Fruit fly (Drosophila melanogaster) whole organism, embryonic: ENCODE data around the gene Rdh.

Experiments
- Adf1 ChIP-seq: fragments of 200-800 bp; sonication (Bioruptor generic); IDR thresholded peaks from 2 replicates; pipeline ENCODE4 v1.3.6; 2022; ENCODE audit warnings: missing biosample characterization, missing genetic modification characterization
- Atf-2 ChIP-seq: fragments of 200-800 bp; sonication (Bioruptor generic); optimal IDR thresholded peaks from 2 replicates; lab custom pipeline; 2016; ENCODE audit warnings: missing biosample characterization, missing genetic modification characterization
- Atf3 ChIP-seq: fragments of 200-800 bp; sonication (Bioruptor generic); optimal IDR thresholded peaks from 3 replicates; lab custom pipeline; 2016; ENCODE audit warnings: missing biosample characterization, missing genetic modification characterization
- C15 ChIP-seq: fragments of 200-800 bp; sonication (Bioruptor generic); IDR thresholded peaks from 3 replicates; pipeline ENCODE4 v1.3.6; 2022; ENCODE audit warnings: missing biosample characterization, missing genetic modification characterization
- CG14441 ChIP-seq: fragments of 200-800 bp; sonication (Bioruptor generic); IDR thresholded peaks from 2 replicates; pipeline ENCODE4 v1.3.6; 2022; ENCODE audit warnings: missing biosample characterization, missing genetic modification characterization
- CG14860 ChIP-seq: fragments of 200-800 bp; sonication (Bioruptor generic); IDR thresholded peaks from 3 replicates; pipeline ENCODE4 v1.3.6; 2022; ENCODE audit warnings: missing biosample characterization, missing genetic modification characterization; ENCODE audit not compliant: partially characterized antibody
- CG15011 ChIP-seq: fragments of 200-800 bp; sonication (Bioruptor generic); optimal IDR thresholded peaks from 3 replicates; lab custom pipeline; 2018; ENCODE audit warnings: missing biosample characterization, mild to moderate bottlenecking, missing genetic modification characterization
- CG17359 ChIP-seq: fragments of 200-800 bp; sonication (Bioruptor generic); optimal IDR thresholded peaks from 3 replicates; lab custom pipeline; 2018; ENCODE audit warnings: missing biosample characterization, mild to moderate bottlenecking, missing genetic modification characterization, moderate library complexity
- CG17912 ChIP-seq: fragments of 200-800 bp; sonication (Bioruptor generic); optimal IDR thresholded peaks from 2 replicates; lab custom pipeline; 2018; ENCODE audit warnings: missing biosample characterization, mild to moderate bottlenecking, missing genetic modification characterization
- CG18619 ChIP-seq: fragments of 200-800 bp; sonication (Bioruptor generic); optimal IDR thresholded peaks from 3 replicates; lab custom pipeline; 2017; ENCODE audit warnings: missing biosample characterization, mild to moderate bottlenecking, missing genetic modification characterization
- CG2202 ChIP-seq: fragments of 200-800 bp; sonication (Bioruptor generic); optimal IDR thresholded peaks from 2 replicates; lab custom pipeline; 2018; ENCODE audit warnings: missing biosample characterization, mild to moderate bottlenecking, missing genetic modification characterization
- CG34422 ChIP-seq: fragments of 200-800 bp; sonication (Bioruptor generic); IDR thresholded peaks from 3 replicates; pipeline ENCODE4 v1.3.6; 2022; ENCODE audit warnings: missing biosample characterization, missing genetic modification characterization
- CG3726 ChIP-seq: fragments of 200-800 bp; sonication (Bioruptor generic); IDR thresholded peaks from 3 replicates; pipeline ENCODE4, ENCODE4 v1.3.6; 2022; ENCODE audit warnings: missing biosample characterization, missing genetic modification characterization
- CG4328 ChIP-seq: fragments of 200-800 bp; sonication (Bioruptor generic); optimal IDR thresholded peaks from 3 replicates; lab custom pipeline; 2017; ENCODE audit warnings: missing biosample characterization, missing genetic modification reagents, missing genetic modification characterization
- CG4730 ChIP-seq: fragments of 200-800 bp; sonication (Bioruptor generic); IDR thresholded peaks from 2 replicates; pipeline ENCODE4 v1.3.6; 2022; ENCODE audit warnings: missing biosample characterization, missing genetic modification characterization
- CG6765 ChIP-seq: fragments of 200-800 bp; sonication (Bioruptor generic); optimal IDR thresholded peaks from 3 replicates; lab custom pipeline; 2017; ENCODE audit warnings: missing biosample characterization, mild to moderate bottlenecking, missing genetic modification characterization
- CG7786 ChIP-seq: fragments of 200-800 bp; sonication (Bioruptor generic); optimal IDR thresholded peaks from 2 replicates; lab custom pipeline; 2016; ENCODE audit warnings: missing biosample characterization, missing genetic modification characterization
- CG8290 ChIP-seq, 3 experiments: fragments of 200-800 bp; sonication (Bioruptor generic); optimal IDR thresholded peaks; 2 replicates each; lab custom pipeline; 2016 to 2019; ENCODE audit warnings: missing biosample characterization in 3 of 3, missing genetic modification characterization in 3 of 3, mild to moderate bottlenecking in 2 of 3, moderate library complexity in 1 of 3
- CG9876 ChIP-seq: fragments of 200-800 bp; sonication (Bioruptor generic); optimal IDR thresholded peaks from 2 replicates; lab custom pipeline; 2016; ENCODE audit warnings: missing biosample characterization, missing genetic modification characterization
- Doc2 ChIP-seq: fragments of 200-800 bp; sonication (Bioruptor generic); IDR thresholded peaks from 2 replicates; pipeline ENCODE4 v1.3.6; 2022; ENCODE audit warnings: missing biosample characterization, missing genetic modification characterization
- E2f1 ChIP-seq: fragments of 200-800 bp; sonication (Bioruptor generic); IDR thresholded peaks from 2 replicates; pipeline ENCODE4 v1.3.6; 2022; ENCODE audit warnings: missing biosample characterization, missing genetic modification characterization
- E2f2 ChIP-seq: fragments of 200-800 bp; sonication (Bioruptor generic); IDR thresholded peaks from 2 replicates; pipeline ENCODE4 v1.3.6; 2022; ENCODE audit warnings: missing biosample characterization, missing genetic modification characterization
- Mes4 ChIP-seq: fragments of 200-800 bp; sonication (Bioruptor generic); optimal IDR thresholded peaks from 2 replicates; lab custom pipeline; 2016; ENCODE audit warnings: missing biosample characterization, missing genetic modification characterization
- Mrtf ChIP-seq: fragments of 200-800 bp; sonication (Bioruptor generic); IDR thresholded peaks from 3 replicates; pipeline ENCODE4 v1.3.6; 2022; ENCODE audit warnings: missing biosample characterization, missing genetic modification characterization
- Myb ChIP-seq: fragments of 200-800 bp; sonication (Bioruptor generic); optimal IDR thresholded peaks from 2 replicates; lab custom pipeline; 2016; ENCODE audit warnings: missing biosample characterization, missing genetic modification characterization
- Nf-YC ChIP-seq: fragments of 200-800 bp; optimal IDR thresholded peaks from 3 replicates; lab custom pipeline; 2019; ENCODE audit warnings: missing biosample characterization, mild to moderate bottlenecking, missing genetic modification characterization, moderate library complexity
- Optix ChIP-seq: fragments of 200-800 bp; sonication (Bioruptor generic); IDR thresholded peaks from 3 replicates; pipeline ENCODE4 v1.3.6; 2022; ENCODE audit warnings: missing biosample characterization, missing genetic modification characterization
- Poxn ChIP-seq: fragments of 200-800 bp; sonication (Bioruptor generic); IDR thresholded peaks from 2 replicates; pipeline ENCODE4 v1.3.6; 2022; ENCODE audit warnings: missing biosample characterization, missing genetic modification characterization
- Sin3A ChIP-seq: fragments of >200 bp; optimal IDR thresholded peaks from 2 replicates; lab custom pipeline; 2018
- Sox100B ChIP-seq: fragments of 200-800 bp; sonication (Bioruptor generic); optimal IDR thresholded peaks from 3 replicates; lab custom pipeline; 2018; ENCODE audit warnings: missing biosample characterization, mild to moderate bottlenecking, missing genetic modification characterization
- Sry-β ChIP-seq: fragments of 200-800 bp; sonication (Bioruptor generic); optimal IDR thresholded peaks from 2 replicates; lab custom pipeline; 2018; ENCODE audit warnings: missing biosample characterization, mild to moderate bottlenecking, missing genetic modification characterization, moderate library complexity
- Ssrp ChIP-seq: fragments of 200-800 bp; sonication (Bioruptor generic); optimal IDR thresholded peaks from 2 replicates; lab custom pipeline; 2018; ENCODE audit warnings: missing biosample characterization, mild to moderate bottlenecking, missing genetic modification characterization, moderate library complexity
- abd-A ChIP-seq: fragments of 200-800 bp; sonication (Bioruptor generic); optimal IDR thresholded peaks from 3 replicates; lab custom pipeline; 2019; ENCODE audit warnings: missing biosample characterization, mild to moderate bottlenecking, missing genetic modification characterization, moderate library complexity
- ap ChIP-seq: fragments of 200-800 bp; sonication (Bioruptor generic); IDR thresholded peaks from 2 replicates; pipeline ENCODE4 v1.3.6; 2022; ENCODE audit warnings: missing biosample characterization, missing genetic modification characterization
- ara ChIP-seq: fragments of 200-800 bp; sonication (Bioruptor generic); IDR thresholded peaks from 2 replicates; pipeline ENCODE4 v1.3.6; 2022; ENCODE audit warnings: missing biosample characterization, missing genetic modification characterization
- bbx ChIP-seq: fragments of 200-800 bp; sonication (Bioruptor generic); IDR thresholded peaks from 2 replicates; pipeline ENCODE4 v1.3.6; 2022; ENCODE audit warnings: missing biosample characterization, missing genetic modification characterization; ENCODE audit not compliant: partially characterized antibody
- bcd ChIP-seq: fragments of 200-800 bp; sonication (Bioruptor generic); optimal IDR thresholded peaks from 2 replicates; lab custom pipeline; 2017; ENCODE audit warnings: missing biosample characterization, mild to moderate bottlenecking, missing genetic modification characterization
- chm ChIP-seq: fragments of 200-800 bp; sonication (Bioruptor generic); IDR thresholded peaks from 2 replicates; pipeline ENCODE4 v1.3.6; 2022; ENCODE audit warnings: missing biosample characterization, missing genetic modification characterization
- gro ChIP-seq: fragments of 200-800 bp; sonication (Bioruptor generic); optimal IDR thresholded peaks from 2 replicates; lab custom pipeline; 2016; ENCODE audit warnings: missing biosample characterization, missing genetic modification characterization
- gsb ChIP-seq: fragments of 200-800 bp; sonication (Bioruptor generic); IDR thresholded peaks from 2 replicates; pipeline ENCODE4 v1.3.6; 2022; ENCODE audit warnings: missing biosample characterization, missing genetic modification characterization
- ind ChIP-seq: fragments of 200-800 bp; sonication (Bioruptor generic); optimal IDR thresholded peaks from 3 replicates; lab custom pipeline; 2016; ENCODE audit warnings: missing biosample characterization, missing genetic modification characterization
- jigr1 ChIP-seq: fragments of 200-800 bp; sonication (Bioruptor generic); IDR thresholded peaks from 3 replicates; pipeline ENCODE4 v1.3.6; 2022; ENCODE audit warnings: missing biosample characterization, missing genetic modification characterization
- nmo ChIP-seq: fragments of 200-800 bp; sonication (Bioruptor generic); optimal IDR thresholded peaks from 2 replicates; lab custom pipeline; 2018; ENCODE audit warnings: missing biosample characterization, mild to moderate bottlenecking, missing genetic modification characterization, moderate library complexity
- phol ChIP-seq: fragments of 200-800 bp; sonication (Bioruptor generic); optimal IDR thresholded peaks from 3 replicates; lab custom pipeline; 2018; ENCODE audit warnings: missing biosample characterization, mild to moderate bottlenecking, missing genetic modification characterization, moderate library complexity
- repo ChIP-seq: fragments of 200-800 bp; sonication (Bioruptor generic); optimal IDR thresholded peaks from 2 replicates; lab custom pipeline; 2016; ENCODE audit warnings: missing biosample characterization, missing genetic modification characterization
- scrt ChIP-seq: fragments of 200-800 bp; sonication (Bioruptor generic); optimal IDR thresholded peaks from 2 replicates; lab custom pipeline; 2018; ENCODE audit warnings: missing biosample characterization, mild to moderate bottlenecking, missing genetic modification characterization, moderate library complexity
- shn ChIP-seq: fragments of 200-800 bp; sonication (Bioruptor generic); optimal IDR thresholded peaks from 3 replicates; lab custom pipeline; 2016; ENCODE audit warnings: missing biosample characterization, missing genetic modification characterization
- sim ChIP-seq: fragments of 200-800 bp; sonication (Bioruptor generic); IDR thresholded peaks from 2 replicates; pipeline ENCODE4 v1.3.6; 2022; ENCODE audit warnings: missing biosample characterization, missing genetic modification characterization
- sima ChIP-seq: fragments of 200-800 bp; sonication (Bioruptor generic); optimal IDR thresholded peaks from 2 replicates; lab custom pipeline; 2016; ENCODE audit warnings: missing biosample characterization, missing genetic modification characterization
- sug ChIP-seq: fragments of 200-800 bp; optimal IDR thresholded peaks from 2 replicates; lab custom pipeline; 2019; ENCODE audit warnings: missing biosample characterization, mild to moderate bottlenecking, missing genetic modification characterization, moderate library complexity
- twi ChIP-seq: fragments of 200-800 bp; optimal IDR thresholded peaks from 2 replicates; lab custom pipeline; 2019; ENCODE audit warnings: missing biosample characterization, mild to moderate bottlenecking, missing genetic modification characterization, moderate library complexity

Rdh gene

DNA sequence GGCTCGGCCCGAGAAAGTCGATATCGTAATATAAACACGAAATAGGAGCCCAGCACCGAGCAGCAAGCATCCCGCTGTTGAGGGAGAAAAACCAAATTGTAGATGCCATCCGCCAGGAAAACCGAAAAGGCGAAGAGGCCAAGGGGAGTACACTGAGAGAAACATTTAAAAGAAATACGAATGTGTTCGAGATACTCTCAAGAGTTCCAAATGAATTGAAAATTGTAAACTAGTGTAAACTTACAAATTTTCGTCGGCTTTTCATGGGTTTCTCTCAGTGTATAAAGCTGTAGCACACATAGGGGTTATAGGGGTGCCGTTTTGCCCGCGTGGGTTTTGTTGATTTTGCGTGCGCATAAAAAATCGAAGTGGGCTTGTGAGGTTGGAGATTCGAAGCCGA is 22.6 kb upstream of the Rdh start (continued):
- 0 out of 3 replicates have a peak, but pooled peaks have one; percentile 59 for TF ChIP-seq C15 (GFP tag; lab: Robert Waterston, UW)
- TF ChIP-seq sug: peak; percentile 84
- TF ChIP-seq repo (GFP tag; lab: Kevin White, UChicago): peak; percentile 32
- TF ChIP-seq CG7786 (GFP tag; lab: Kevin White, UChicago): peak; percentile 83
- TF ChIP-seq ap (GFP tag; lab: Robert Waterston, UW): 0 out of 2 replicates have a peak, but pooled peaks have one; percentile 41
- TF ChIP-seq nmo: peak; percentile 62
- TF ChIP-seq bbx (GFP tag; lab: Robert Waterston, UW): no peak
- peak; percentile 89 for TF ChIP-seq abd-A (tag; lab: Kevin White, UChicago)
- peak; percentile 59; the same call in 1 of the 2 replicates for TF ChIP-seq Adf1 (GFP tag; lab: Robert Waterston, UW)
- TF ChIP-seq CG17912 (GFP tag; lab: Kevin White, UChicago): no peak
- peak; percentile 61 for TF ChIP-seq ind (GFP tag; lab: Kevin White, UChicago)
- TF ChIP-seq CG6765 (GFP tag; lab: Kevin White, UChicago): peak; percentile 62
- TF ChIP-seq shn (GFP tag; lab: Kevin White, UChicago): peak; percentile 70
- TF ChIP-seq CG18619 (GFP tag; lab: Kevin White, UChicago): peak; percentile 77
- TF ChIP-seq Doc2: peak; percentile 48; the same call in 1 of the 2 replicates
- TF ChIP-seq Sox100B (GFP tag; lab: Kevin White, UChicago): peak; percentile 36
- TF ChIP-seq E2f2: peak; percentile 57
- peak; percentile 19 for TF ChIP-seq gro
- peak; percentile 69 for TF ChIP-seq Atf-2 (GFP tag; lab: Kevin White, UChicago)
- no peak for TF ChIP-seq CG8290 (GFP tag; optimal IDR thresholded peaks at IDR 0.05; lab: Kevin White, UChicago)
- peak in 1 of 2 experiments; percentile 95 for TF ChIP-seq CG8290 (tag; optimal IDR thresholded peaks at IDR 0.05; lab: Kevin White, UChicago)
- TF ChIP-seq CG17359 (tag; lab: Kevin White, UChicago): peak; percentile 66
- TF ChIP-seq E2f1: peak; percentile 73
- peak; percentile 34 for TF ChIP-seq CG15011 (GFP tag; lab: Kevin White, UChicago)
- TF ChIP-seq phol (tag; lab: Kevin White, UChicago): peak; percentile 40
- TF ChIP-seq ara (GFP tag; lab: Robert Waterston, UW): peak; percentile 6; the same call in 1 of the 2 replicates
- no peak for TF ChIP-seq CG14860
- peak; percentile 54 for TF ChIP-seq Mes4 (GFP tag; lab: Kevin White, UChicago)
- peak; percentile 1 for TF ChIP-seq sima (GFP tag; lab: Kevin White, UChicago)
- TF ChIP-seq CG34422: peak; percentile 57; the same call in 2 of the 3 replicates
- TF ChIP-seq CG4730 (GFP tag; lab: Robert Waterston, UW): peak; percentile 62
- TF ChIP-seq bcd (GFP tag; lab: Kevin White, UChicago): peak; percentile 73
- no peak for TF ChIP-seq Sry-β (GFP tag; lab: Kevin White, UChicago)
- TF ChIP-seq CG2202 (tag; lab: Kevin White, UChicago): no peak
- TF ChIP-seq Ssrp (tag; lab: Kevin White, UChicago): peak; percentile 56
- no peak for TF ChIP-seq twi (tag; lab: Kevin White, UChicago)
- TF ChIP-seq Nf-YC (tag; lab: Kevin White, UChicago): peak; percentile 63
- 0 out of 2 replicates have a peak, but pooled peaks have one; percentile 14 for TF ChIP-seq gsb (GFP tag; lab: Robert Waterston, UW)
- 0 out of 2 replicates have a peak, but pooled peaks have one; percentile 13 for TF ChIP-seq sim
- TF ChIP-seq jigr1: no peak
- TF ChIP-seq Myb (GFP tag; lab: Kevin White, UChicago): peak; percentile 57
- TF ChIP-seq Mrtf (GFP tag; lab: Robert Waterston, UW): peak; percentile 71
- TF ChIP-seq Poxn (GFP tag; lab: Robert Waterston, UW): peak; percentile 49; the same call in 1 of the 2 replicates
- TF ChIP-seq chm (GFP tag; lab: Robert Waterston, UW): peak; percentile 66; the same call in 1 of the 2 replicates
- TF ChIP-seq Sin3A (lab: Kevin White, UChicago): no peak
- TF ChIP-seq CG3726 (GFP tag; lab: Robert Waterston, UW): no peak
- TF ChIP-seq Atf3 (GFP tag; lab: Kevin White, UChicago): peak; percentile 35
- no peak for TF ChIP-seq CG4328
- peak; percentile 65 for TF ChIP-seq scrt (GFP tag; lab: Kevin White, UChicago)
- peak; percentile 58; the same call in 2 of the 3 replicates for TF ChIP-seq Optix (GFP tag; lab: Robert Waterston, UW)
- TF ChIP-seq CG9876: peak; percentile 51
- TF ChIP-seq CG14441 (GFP tag; lab: Robert Waterston, UW): peak; percentile 82
